Worm (Caenorhabditis elegans): ENCODE measurements around the gene fdgt-2.

ce11 chrII:8399064-8399463 lies 18.4 kb upstream of the fdgt-2 start, which contains the start of gene dod-23:
- TF ChIP-seq ztf-29 (GFP tag; IDR thresholded peaks at IDR 0.05): no peak
- no peak for TF ChIP-seq ref-1 (GFP tag; conservative IDR thresholded peaks at IDR 0.05)
- TF ChIP-seq cog-1 (tag; optimal IDR thresholded peaks at IDR 0.05): no peak
- no peak for TF ChIP-seq flt-1 (GFP tag; IDR thresholded peaks at IDR 0.05)
- no peak for TF ChIP-seq med-1 (GFP tag; optimal IDR thresholded peaks at IDR 0.05; ENCODE audit: insufficient read depth)
- no peak for TF ChIP-seq T22C8.4 (GFP tag; IDR thresholded peaks at IDR 0.05)
- no peak for TF ChIP-seq tab-1 (GFP tag; IDR thresholded peaks at IDR 0.05)
- TF ChIP-seq ztf-23 (GFP tag; IDR thresholded peaks at IDR 0.05): no peak
- TF ChIP-seq klf-2 (GFP tag; conservative IDR thresholded peaks at IDR 0.05): no peak
